Worm (Caenorhabditis elegans): ENCODE results near the gene tag-164.
A peak's percentile ranks its signal among the peaks of the same experiment; 100 is the strongest.

Gene tag-164

ce11 chrIII:13435570-13435969 lies 23.8 kb upstream of the tag-164 start, which contains the start of gene F45G2.8:
Gene F45G2.8, minus strand, starts transcription at chrIII:13435670.
- TF ChIP-seq egl-27 (tag; optimal IDR thresholded peaks at IDR 0.05) (no peak), hmg-11 (tag; optimal IDR thresholded peaks at IDR 0.05) (no peak), ceh-16 (tag; optimal IDR thresholded peaks at IDR 0.05) (no peak), ceh-9 (tag; optimal IDR thresholded peaks at IDR 0.05) (no peak), nhr-67 (tag; optimal IDR thresholded peaks at IDR 0.05) (no peak), nhr-28 (tag; optimal IDR thresholded peaks at IDR 0.05) (no peak), eor-1 (tag; optimal IDR thresholded peaks at IDR 0.05) (no peak), lsy-12 (tag; optimal IDR thresholded peaks at IDR 0.05) (no peak), nhr-77 (tag; optimal IDR thresholded peaks at IDR 0.05) (no peak), lin-39 (tag; optimal IDR thresholded peaks at IDR 0.05) (no peak), nhr-76 (tag; optimal IDR thresholded peaks at IDR 0.05) (no peak), aly-2 (tag; optimal IDR thresholded peaks at IDR 0.05) (no peak), nhr-237 (tag; optimal IDR thresholded peaks at IDR 0.05) (no peak), fkh-2 (tag; optimal IDR thresholded peaks at IDR 0.05) (no peak), egl-5 (tag; optimal IDR thresholded peaks at IDR 0.05) (no peak), ztf-11 (tag; optimal IDR thresholded peaks at IDR 0.05) (no peak), elt-3 (tag; optimal IDR thresholded peaks at IDR 0.05) (no peak)

ce11 chrIII:13436843-13437242 lies 22.5 kb upstream of the tag-164 start, which contains the start of gene F45G2.9:
Gene F45G2.9, minus strand, starts transcription at chrIII:13436943.
- TF ChIP-seq aly-2 (tag; optimal IDR thresholded peaks at IDR 0.05), result no peak
- no peak for TF ChIP-seq hmg-11 (tag; optimal IDR thresholded peaks at IDR 0.05)
- no peak for TF ChIP-seq unc-62 (GFP tag; optimal IDR thresholded peaks at IDR 0.05)
- no peak for TF ChIP-seq lsy-12 (tag; optimal IDR thresholded peaks at IDR 0.05)

- TF ChIP-seq tbx-2 (tag; optimal IDR thresholded peaks at IDR 0.05), result no peak
- TF ChIP-seq egl-5 (tag; optimal IDR thresholded peaks at IDR 0.05), result no peak
- TF ChIP-seq ceh-28 (tag; optimal IDR thresholded peaks at IDR 0.05), result peak; percentile 27
- TF ChIP-seq lin-15B (tag; optimal IDR thresholded peaks at IDR 0.05), result peak; percentile 23
- TF ChIP-seq jun-1 (tag; optimal IDR thresholded peaks at IDR 0.05), result no peak
- no peak for TF ChIP-seq mdl-1 (tag; optimal IDR thresholded peaks at IDR 0.05)
- no peak for TF ChIP-seq ceh-9 (tag; optimal IDR thresholded peaks at IDR 0.05)
- no peak for TF ChIP-seq zag-1 (tag; optimal IDR thresholded peaks at IDR 0.05)
- TF ChIP-seq skn-1 (tag; optimal IDR thresholded peaks at IDR 0.05), result peak; percentile 24
- TF ChIP-seq daf-12 (tag; optimal IDR thresholded peaks at IDR 0.05), result no peak
- peak; percentile 44 for TF ChIP-seq nfya-1 (tag; optimal IDR thresholded peaks at IDR 0.05; ENCODE audit: insufficient read depth)
- TF ChIP-seq elt-2 (tag; optimal IDR thresholded peaks at IDR 0.05), result no peak
- no peak for TF ChIP-seq nhr-12 (tag; optimal IDR thresholded peaks at IDR 0.05)
- TF ChIP-seq egl-27 (tag; optimal IDR thresholded peaks at IDR 0.05), result no peak
- no peak for TF ChIP-seq elt-1 (tag; optimal IDR thresholded peaks at IDR 0.05)
- peak; percentile 57 for TF ChIP-seq pha-4 (tag; optimal IDR thresholded peaks at IDR 0.05)
- TF ChIP-seq ama-1 (optimal IDR thresholded peaks at IDR 0.05), result no peak
- TF ChIP-seq elt-3 (tag; optimal IDR thresholded peaks at IDR 0.05), result no peak
These were observed 19.9 kb upstream of the tag-164 start, which contains the start of gene ciao-2B for ce11 chrIII:13439415-13439814. Gene ciao-2B, minus strand, starts transcription at chrIII:13439544.

- TF ChIP-seq nhr-23 (tag; optimal IDR thresholded peaks at IDR 0.05) (no peak), elt-2 (tag; optimal IDR thresholded peaks at IDR 0.05) (peak; percentile 62)
These were observed 6.5 kb upstream of the tag-164 start for ce11 chrIII:13452824-13453223.

ce11 chrIII:13455207-13455606 lies 4.1 kb upstream of the tag-164 start, which contains the start of gene cua-1:
Gene cua-1, minus strand, starts transcription at chrIII:13455307.
- TF ChIP-seq sea-2 (GFP tag; optimal IDR thresholded peaks at IDR 0.05), result no peak
- TF ChIP-seq pqm-1 (tag; optimal IDR thresholded peaks at IDR 0.05), result no peak
- no peak for TF ChIP-seq nhr-76 (tag; optimal IDR thresholded peaks at IDR 0.05)
- no peak for TF ChIP-seq ztf-4 (tag; optimal IDR thresholded peaks at IDR 0.05)
- no peak for TF ChIP-seq aly-2 (tag; optimal IDR thresholded peaks at IDR 0.05)
- TF ChIP-seq fkh-10 (GFP tag; optimal IDR thresholded peaks at IDR 0.05), result no peak
- TF ChIP-seq fkh-2 (tag; optimal IDR thresholded peaks at IDR 0.05), result no peak
- no peak for TF ChIP-seq nhr-25 (tag; optimal IDR thresholded peaks at IDR 0.05)
- TF ChIP-seq pha-4 (tag; optimal IDR thresholded peaks at IDR 0.05), result no peak
- no peak for TF ChIP-seq ceh-9 (tag; optimal IDR thresholded peaks at IDR 0.05)
- no peak for TF ChIP-seq nhr-67 (tag; optimal IDR thresholded peaks at IDR 0.05)
- no peak for TF ChIP-seq elt-2 (tag; optimal IDR thresholded peaks at IDR 0.05)

Measured in whole organism, L3 larva.